Fruit fly (Drosophila melanogaster) whole organism, wandering third instar larva: Measurements from ENCODE around the gene Or88a.

Experiments used
- Abd-B ChIP-seq: fragments of >200 bp; optimal IDR thresholded peaks from 2 replicates; lab custom pipeline; 2017; ENCODE audit warnings: missing biosample characterization, missing genetic modification characterization
- CG32264 ChIP-seq: fragments of 200-800 bp; sonication (Bioruptor generic); optimal IDR thresholded peaks from 2 replicates; lab custom pipeline; 2016; ENCODE audit warnings: missing biosample characterization, missing genetic modification characterization
- CG9705 ChIP-seq: fragments of 200-800 bp; sonication (Bioruptor generic); optimal IDR thresholded peaks from 2 replicates; lab custom pipeline; 2018; ENCODE audit warnings: missing biosample characterization, mild to moderate bottlenecking, missing genetic modification characterization
- CrebA ChIP-seq: fragments of 200-800 bp; sonication (Bioruptor generic); optimal IDR thresholded peaks from 2 replicates; lab custom pipeline; 2016; ENCODE audit warnings: missing biosample characterization, mild to moderate bottlenecking, missing genetic modification characterization, borderline replicate concordance
- Dif ChIP-seq: fragments of 200-275, 200-300 bp; sonication (Bioruptor generic); optimal IDR thresholded peaks from 2 replicates; lab custom pipeline; 2018; ENCODE audit warnings: missing biosample characterization, missing genetic modification characterization; ENCODE audit not compliant: partially characterized antibody
- GATAd ChIP-seq: sonication (Bioruptor generic); optimal IDR thresholded peaks from 2 replicates; lab custom pipeline; 2016; ENCODE audit warnings: missing biosample characterization, missing genetic modification characterization
- HLH106 ChIP-seq: fragments of 200-800 bp; optimal IDR thresholded peaks from 3 replicates; lab custom pipeline; 2019; ENCODE audit warnings: missing biosample characterization, mild to moderate bottlenecking, missing genetic modification characterization, moderate library complexity
- Hnf4 ChIP-seq: fragments of 200-800 bp; sonication (Bioruptor generic); optimal IDR thresholded peaks from 2 replicates; lab custom pipeline; 2016; ENCODE audit warnings: missing biosample characterization, mild to moderate bottlenecking, missing genetic modification characterization
- Hr78 ChIP-seq: fragments of >200 bp; optimal IDR thresholded peaks from 2 replicates; lab custom pipeline; 2017; ENCODE audit warnings: missing biosample characterization, missing genetic modification characterization
- Hr83 ChIP-seq: fragments of 200-300 bp; sonication (Bioruptor generic); optimal IDR thresholded peaks from 2 replicates; lab custom pipeline; 2016; ENCODE audit warnings: missing biosample characterization, mild to moderate bottlenecking, missing genetic modification characterization, moderate library complexity; ENCODE audit not compliant: poor library complexity, severe bottlenecking
- Jra ChIP-seq: sonication (Bioruptor generic); optimal IDR thresholded peaks from 2 replicates; lab custom pipeline; 2016; ENCODE audit warnings: missing biosample characterization, missing genetic modification characterization
- Mio ChIP-seq: sonication (Bioruptor generic); optimal IDR thresholded peaks from 2 replicates; lab custom pipeline; 2016; ENCODE audit warnings: missing biosample characterization, missing genetic modification characterization
- Myc ChIP-seq: fragments of >200 bp; optimal IDR thresholded peaks from 2 replicates; lab custom pipeline; 2017
- N ChIP-seq: fragments of >200 bp; optimal IDR thresholded peaks from 2 replicates; lab custom pipeline; 2018; ENCODE audit warnings: missing biosample characterization, missing external identifiers, missing genetic modification characterization
- OdsH ChIP-seq: fragments of 200-800 bp; sonication (Bioruptor generic); optimal IDR thresholded peaks from 2 replicates; lab custom pipeline; 2016; ENCODE audit warnings: missing biosample characterization, mild to moderate bottlenecking, missing genetic modification characterization
- Rel ChIP-seq, 2 experiments: fragments of 200-800 bp; sonication (Bioruptor generic) in 1 of 2; optimal IDR thresholded peaks; 2 replicates in 1 of 2; 3 replicates in 1 of 2; lab custom pipeline; 2016 to 2019; ENCODE audit warnings: mild to moderate bottlenecking in 2 of 2, missing biosample characterization in 2 of 2, missing genetic modification characterization in 2 of 2, moderate library complexity in 1 of 2
- Sp1 ChIP-seq: fragments of 200-800 bp; sonication (Bioruptor generic); optimal IDR thresholded peaks from 3 replicates; lab custom pipeline; 2019; ENCODE audit warnings: missing biosample characterization, mild to moderate bottlenecking, missing genetic modification characterization, moderate library complexity
- Vsx2 ChIP-seq: fragments of 200-300, 225-300 bp; sonication (Bioruptor generic); optimal IDR thresholded peaks from 2 replicates; lab custom pipeline; 2018; ENCODE audit warnings: missing biosample characterization, missing genetic modification characterization; ENCODE audit not compliant: partially characterized antibody
- br ChIP-seq: fragments of 200-800 bp; sonication (Bioruptor generic); optimal IDR thresholded peaks from 2 replicates; lab custom pipeline; 2016; ENCODE audit warnings: missing biosample characterization, missing genetic modification characterization
- brk ChIP-seq: fragments of 200-800 bp; sonication (Bioruptor generic); optimal IDR thresholded peaks from 2 replicates; lab custom pipeline; 2016; ENCODE audit warnings: missing biosample characterization, mild to moderate bottlenecking, missing genetic modification characterization
- dl ChIP-seq, 2 experiments: fragments of 175-275, 200-275 bp in 1 of 2; fragments of 200-275 bp in 1 of 2; sonication (Bioruptor generic); optimal IDR thresholded peaks; lab custom pipeline; 2018; ENCODE audit warnings: mild to moderate bottlenecking in 2 of 2, missing biosample characterization in 2 of 2, missing genetic modification characterization in 2 of 2, moderate library complexity in 2 of 2; ENCODE audit not compliant: partially characterized antibody in 2 of 2, insufficient read depth in 1 of 2
- dmrt93B ChIP-seq: fragments of 200-800 bp; sonication (Bioruptor generic); optimal IDR thresholded peaks from 2 replicates; lab custom pipeline; 2018; ENCODE audit warnings: missing biosample characterization, mild to moderate bottlenecking, missing genetic modification characterization
- ey ChIP-seq: fragments of 200-800 bp; sonication (Bioruptor generic); optimal IDR thresholded peaks from 2 replicates; lab custom pipeline; 2016; ENCODE audit warnings: missing biosample characterization, missing genetic modification characterization
- foxo ChIP-seq, 2 experiments: fragments of 200-800 bp; sonication (Bioruptor generic); optimal IDR thresholded peaks; 2 replicates in 1 of 2; 3 replicates in 1 of 2; lab custom pipeline; 2016 to 2017; ENCODE audit warnings: missing biosample characterization in 2 of 2, missing genetic modification characterization in 2 of 2
- fru ChIP-seq: fragments of 200-800 bp; sonication (Bioruptor generic); optimal IDR thresholded peaks from 3 replicates; lab custom pipeline; 2016; ENCODE audit warnings: missing biosample characterization, mild to moderate bottlenecking, missing genetic modification characterization
- h ChIP-seq: fragments of 200-800 bp; sonication (Bioruptor generic); optimal IDR thresholded peaks from 3 replicates; lab custom pipeline; 2016; ENCODE audit warnings: missing biosample characterization, mild to moderate bottlenecking, missing genetic modification characterization
- jim ChIP-seq: fragments of 175-275, 200-325 bp; sonication (Bioruptor generic); optimal IDR thresholded peaks from 2 replicates; lab custom pipeline; 2016; ENCODE audit warnings: missing biosample characterization, mild to moderate bottlenecking, missing genetic modification characterization
- psq ChIP-seq: fragments of 200-800 bp; sonication (Bioruptor generic); optimal IDR thresholded peaks from 3 replicates; lab custom pipeline; 2017; ENCODE audit warnings: missing biosample characterization, mild to moderate bottlenecking, missing genetic modification characterization, moderate library complexity
- rgr ChIP-seq: fragments of 200-800 bp; sonication (Bioruptor generic); optimal IDR thresholded peaks from 3 replicates; lab custom pipeline; 2016; ENCODE audit warnings: missing biosample characterization, mild to moderate bottlenecking, missing genetic modification characterization
- sage ChIP-seq: fragments of 200-800 bp; sonication (Bioruptor generic); optimal IDR thresholded peaks from 2 replicates; lab custom pipeline; 2016; ENCODE audit warnings: missing biosample characterization, mild to moderate bottlenecking, missing genetic modification characterization
- sv ChIP-seq: fragments of 200-800 bp; sonication (Bioruptor generic); optimal IDR thresholded peaks from 3 replicates; lab custom pipeline; 2016; ENCODE audit warnings: missing biosample characterization, missing genetic modification characterization

Gene Or88a

DNA sequence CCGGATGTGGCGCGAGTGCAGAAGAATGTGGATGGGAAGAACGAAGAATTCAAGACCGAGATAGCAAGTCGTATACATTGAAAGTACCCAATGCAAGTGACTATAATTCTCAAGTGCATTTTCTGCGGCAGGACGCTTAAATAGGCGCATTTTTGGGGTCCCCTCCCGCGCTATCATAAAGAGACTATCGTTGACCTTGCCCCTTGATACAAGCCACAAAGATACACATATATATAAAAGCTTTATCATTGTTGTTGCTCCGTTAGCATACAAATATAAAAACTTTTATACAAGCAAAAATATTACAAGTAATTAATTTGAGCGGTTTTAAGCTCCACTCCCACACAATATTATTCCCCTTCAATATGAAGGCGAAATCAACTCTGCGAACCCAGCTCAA is 21.1 kb upstream of the Or88a start:
- no peak for TF ChIP-seq Abd-B (GFP tag; lab: Kevin White, UChicago)
- TF ChIP-seq Dif (GFP tag; lab: Kevin White, UChicago) = no peak
- TF ChIP-seq Rel (GFP tag; optimal IDR thresholded peaks at IDR 0.05; lab: Kevin White, UChicago) = no peak
- TF ChIP-seq Rel (tag; optimal IDR thresholded peaks at IDR 0.05; lab: Kevin White, UChicago) = peak; percentile 31

DNA sequence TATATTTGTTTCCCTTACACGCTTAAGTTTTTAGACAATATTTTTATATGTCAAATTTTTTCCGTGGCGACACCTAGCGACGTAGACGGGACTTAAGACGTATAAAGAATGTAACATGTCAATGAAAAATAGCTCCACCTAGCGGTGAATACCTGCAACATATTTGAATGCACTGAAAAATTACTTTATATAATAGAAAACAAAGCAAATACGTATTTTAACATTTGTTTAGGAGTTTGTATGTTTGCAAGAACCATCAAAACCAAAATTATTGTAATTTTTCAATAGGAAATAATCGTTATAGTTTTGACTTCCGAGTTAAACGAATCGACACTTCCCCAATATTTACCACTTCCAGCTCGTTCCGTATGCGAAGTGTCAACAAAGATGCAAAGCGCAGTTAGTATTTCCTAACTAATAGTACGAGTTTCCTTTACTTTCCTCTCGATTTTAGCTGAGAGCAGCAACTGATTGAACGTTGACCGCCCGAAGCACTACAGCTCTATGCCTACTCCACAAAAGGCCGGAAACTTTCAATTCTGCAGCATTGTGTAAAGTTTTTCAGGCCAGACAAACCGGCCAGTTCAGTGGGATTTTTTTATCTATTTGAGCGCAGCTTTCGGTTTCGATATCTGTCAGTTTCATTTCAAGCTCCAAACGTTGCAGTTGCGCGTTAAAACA is 20.2 kb upstream of the Or88a start, which contains the start of gene Npc2b:
Gene Npc2b, plus strand, starts transcription at position 631 of the 681 bp plus-strand sequence.
- TF ChIP-seq Hnf4 (GFP tag; lab: Kevin White, UChicago) (peak; percentile 5), HLH106 (tag; lab: Kevin White, UChicago) (peak; percentile 18), Vsx2 (no peak), sv (GFP tag; lab: Kevin White, UChicago) (peak; percentile 5), br (GFP tag; lab: Kevin White, UChicago) (peak; percentile 35), N (GFP tag; lab: Kevin White, UChicago) (no peak), Myc (lab: Kevin White, UChicago) (peak; percentile 81), dmrt93B (GFP tag; lab: Kevin White, UChicago) (peak; percentile 38), CG9705 (peak; percentile 2), ey (peak; percentile 38), fru (GFP tag; lab: Kevin White, UChicago) (peak; percentile 52), Hr83 (GFP tag; lab: Kevin White, UChicago) (peak; percentile 31), psq (GFP tag; lab: Kevin White, UChicago) (peak; percentile 7), rgr (GFP tag; lab: Kevin White, UChicago) (peak; percentile 61), h (no peak), CrebA (GFP tag; lab: Kevin White, UChicago) (no peak), OdsH (GFP tag; lab: Kevin White, UChicago) (peak; percentile 45), foxo (GFP tag; optimal IDR thresholded peaks at IDR 0.05; lab: Kevin White, UChicago) (peak in 1 of 2 experiments; percentile 61)

DNA sequence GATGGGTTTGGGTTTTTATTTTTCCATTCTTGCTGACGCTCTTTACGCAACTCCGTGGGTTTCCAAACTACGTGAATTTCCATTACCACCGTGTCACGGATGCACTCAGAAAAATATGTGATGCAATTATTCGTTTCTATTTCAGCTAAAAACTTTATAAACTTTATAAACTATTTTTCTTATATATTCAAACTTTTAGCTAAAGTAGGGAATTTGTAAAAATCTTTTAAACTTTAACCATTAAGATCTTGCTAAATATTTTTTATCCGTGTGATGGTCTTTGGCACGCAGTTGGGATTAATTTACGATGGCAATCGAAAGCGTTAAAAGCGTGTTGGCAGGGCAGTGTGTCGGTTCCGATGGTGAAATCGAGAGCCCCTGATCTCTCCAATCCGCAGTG is 13.8 kb upstream of the Or88a start:
- TF ChIP-seq ey = no peak
- no peak for TF ChIP-seq Sp1 (GFP tag; lab: Kevin White, UChicago)
- no peak for TF ChIP-seq brk (GFP tag; lab: Kevin White, UChicago)
- no peak for TF ChIP-seq Hr78
- TF ChIP-seq dl (GFP tag; optimal IDR thresholded peaks at IDR 0.05; lab: Kevin White, UChicago; ENCODE audit: insufficient read depth in 1 of 2, partially characterized antibody in 2 of 2) = no peak
- no peak for TF ChIP-seq jim (GFP tag; lab: Kevin White, UChicago)
- TF ChIP-seq Vsx2 = no peak
- TF ChIP-seq Jra (GFP tag; lab: Kevin White, UChicago) = no peak
- TF ChIP-seq br (GFP tag; lab: Kevin White, UChicago) = no peak
- TF ChIP-seq h = no peak

DNA sequence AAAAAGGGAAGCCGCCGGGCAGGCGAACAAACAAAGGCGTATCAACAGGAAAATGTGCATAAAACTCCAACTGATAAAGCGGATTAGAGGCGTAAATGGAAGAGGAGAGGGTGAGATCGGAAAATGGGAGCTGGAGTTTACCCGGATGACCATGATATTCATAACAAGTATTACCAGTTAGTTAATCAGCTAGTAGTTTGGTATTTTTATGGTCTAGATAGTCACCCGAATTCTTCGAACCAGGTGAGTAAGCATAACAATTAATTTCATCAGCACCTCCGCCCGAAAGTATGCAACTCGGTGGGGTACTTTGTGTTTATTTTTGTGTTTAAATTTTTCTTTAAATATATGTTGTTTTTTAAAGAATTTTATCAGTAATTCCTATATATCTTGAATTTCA is 13.3 kb upstream of the Or88a start:
- TF ChIP-seq foxo (GFP tag; optimal IDR thresholded peaks at IDR 0.05; lab: Kevin White, UChicago) (no peak), Dif (GFP tag; lab: Kevin White, UChicago) (no peak), rgr (GFP tag; lab: Kevin White, UChicago) (no peak), brk (GFP tag; lab: Kevin White, UChicago) (no peak), Mio (GFP tag; lab: Kevin White, UChicago) (no peak), sage (GFP tag; lab: Kevin White, UChicago) (no peak), Hnf4 (GFP tag; lab: Kevin White, UChicago) (no peak), CG32264 (GFP tag; lab: Kevin White, UChicago) (no peak), GATAd (GFP tag; lab: Kevin White, UChicago) (no peak), CrebA (GFP tag; lab: Kevin White, UChicago) (no peak), psq (GFP tag; lab: Kevin White, UChicago) (no peak), Rel (GFP tag; optimal IDR thresholded peaks at IDR 0.05; lab: Kevin White, UChicago) (no peak), Rel (tag; optimal IDR thresholded peaks at IDR 0.05; lab: Kevin White, UChicago) (no peak), Vsx2 (no peak), HLH106 (tag; lab: Kevin White, UChicago) (no peak), Sp1 (GFP tag; lab: Kevin White, UChicago) (no peak)
